Worm (Caenorhabditis elegans) whole organism, L4/young adult: ENCODE data around the gene C55A6.7.

Experiments used
- dao-5 ChIP-seq: sonication (generic microtip); optimal IDR thresholded peaks from 2 replicates; lab custom pipeline; 2016; ENCODE audit warnings: missing genotype, missing genetic modification characterization, moderate library complexity, missing compliant biosample characterization
- him-1 ChIP-seq: sonication (generic microtip); optimal IDR thresholded peaks from 2 replicates; lab custom pipeline; 2016; ENCODE audit warnings: missing genotype, missing genetic modification reagents, missing genetic modification characterization, missing compliant biosample characterization

ce11 chrV:11526927-11527491, 6.7 kb upstream of the C55A6.7 start:
- TF ChIP-seq dao-5 (tag; lab: Kevin White, UChicago) (no peak), him-1 (tag; lab: Kevin White, UChicago) (no peak)
